Worm (Caenorhabditis elegans) whole organism, late embryonic: ENCODE measurements around the gene F43E2.11.

Experiments
- ama-1 ChIP-seq: fragments of 150-350 bp; optimal IDR thresholded peaks from 2 replicates; lab custom pipeline; 2014
- ceh-14 ChIP-seq: sonication (generic microtip); optimal IDR thresholded peaks from 2 replicates; lab custom pipeline; 2016; ENCODE audit warnings: missing genotype, missing genetic modification characterization, missing compliant biosample characterization
- ceh-2 ChIP-seq: sonication (generic microtip); optimal IDR thresholded peaks from 2 replicates; lab custom pipeline; 2016; ENCODE audit warnings: missing genotype, missing genetic modification characterization, missing compliant biosample characterization
- ceh-48 ChIP-seq: sonication (generic microtip); optimal IDR thresholded peaks from 2 replicates; lab custom pipeline; 2016; ENCODE audit warnings: missing genetic modification characterization, inconsistent platforms, missing compliant biosample characterization
- che-1 ChIP-seq: sonication (generic microtip); optimal IDR thresholded peaks from 2 replicates; lab custom pipeline; 2016; ENCODE audit warnings: mild to moderate bottlenecking, missing genetic modification characterization, missing compliant biosample characterization
- dmd-4 ChIP-seq: sonication (generic microtip); optimal IDR thresholded peaks from 2 replicates; lab custom pipeline; 2016; ENCODE audit warnings: borderline replicate concordance, missing genetic modification characterization, missing compliant biosample characterization
- eyg-1 ChIP-seq: sonication (generic microtip); optimal IDR thresholded peaks from 2 replicates; lab custom pipeline; 2016; ENCODE audit warnings: missing genotype, missing genetic modification characterization, missing compliant biosample characterization
- lin-11 ChIP-seq: fragments of 200-800 bp; sonication (Bioruptor generic); optimal IDR thresholded peaks from 2 replicates; lab custom pipeline; 2018; ENCODE audit warnings: mild to moderate bottlenecking, missing genetic modification characterization, missing compliant biosample characterization
- nfya-1 ChIP-seq: sonication (generic microtip); optimal IDR thresholded peaks from 2 replicates; lab custom pipeline; 2017; ENCODE audit warnings: missing genetic modification characterization, mild to moderate bottlenecking, missing compliant biosample characterization, antibody characterized with exemption, moderate library complexity
- pha-4 ChIP-seq: fragments of 150-350 bp; optimal IDR thresholded peaks from 2 replicates; lab custom pipeline; 2018; ENCODE audit warnings: missing biosample characterization, missing genetic modification reagents, missing genetic modification characterization
- pqm-1 ChIP-seq: sonication (generic microtip); optimal IDR thresholded peaks from 2 replicates; lab custom pipeline; 2016; ENCODE audit warnings: missing genetic modification characterization, missing compliant biosample characterization
- rnt-1 ChIP-seq: sonication (generic microtip); optimal IDR thresholded peaks from 2 replicates; lab custom pipeline; 2016; ENCODE audit warnings: missing genetic modification characterization, missing compliant biosample characterization
- tbx-2 ChIP-seq: sonication (generic microtip); optimal IDR thresholded peaks from 2 replicates; lab custom pipeline; 2016; ENCODE audit warnings: missing genetic modification characterization, missing compliant biosample characterization
- unc-3 ChIP-seq, 2 experiments: fragments of 200-800 bp in 1 of 2; sonication (Bioruptor generic) in 1 of 2; sonication (generic microtip) in 1 of 2; conservative IDR thresholded peaks in 1 of 2; optimal IDR thresholded peaks in 1 of 2; 2 replicates each; pipeline versions ENCODE4 v1.3.6 to Lab custom; 2016 to 2022; ENCODE audit warnings: missing compliant biosample characterization in 2 of 2, missing genetic modification characterization in 2 of 2, missing genetic modification reagents in 1 of 2

DNA sequence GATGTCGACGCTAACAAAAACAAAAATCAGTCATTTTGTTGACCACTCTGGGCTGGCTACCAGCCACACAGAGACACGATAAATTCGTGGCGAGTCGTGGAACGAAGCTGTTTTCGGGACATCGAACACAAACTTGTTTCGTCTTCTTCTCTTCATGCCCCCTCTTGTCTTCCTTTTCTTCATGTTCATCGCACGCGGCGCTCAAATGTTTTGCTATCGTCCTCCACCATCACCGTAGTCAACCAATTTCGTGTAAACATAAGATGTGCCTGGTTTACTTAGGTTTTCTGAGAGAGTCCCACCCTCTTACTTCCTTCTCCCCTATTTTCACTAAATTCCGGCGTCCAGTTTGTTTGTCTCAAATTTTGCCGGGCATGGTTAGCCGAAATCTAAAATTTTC is 20.2 kb upstream of the F43E2.11 start:
- TF ChIP-seq pha-4 (no peak), pqm-1 (tag; lab: Kevin White, UChicago) (no peak), ceh-2 (tag; lab: Kevin White, UChicago) (no peak), unc-3 (GFP tag; conservative IDR thresholded peaks at IDR 0.05; lab: Robert Waterston, UW) (no peak), unc-3 (tag; optimal IDR thresholded peaks at IDR 0.05; lab: Kevin White, UChicago) (no peak), rnt-1 (no peak), ama-1 (lab: Kevin White, UChicago) (no peak), tbx-2 (no peak), ceh-14 (tag; lab: Kevin White, UChicago) (no peak), eyg-1 (tag; lab: Kevin White, UChicago) (no peak), che-1 (no peak), ceh-48 (tag; lab: Kevin White, UChicago) (no peak), dmd-4 (tag; lab: Kevin White, UChicago) (no peak), lin-11 (no peak), nfya-1 (tag; lab: Kevin White, UChicago) (no peak)
